Worm (Caenorhabditis elegans) whole organism, late embryonic: ENCODE results near the gene skr-20.

Source experiments
- K09A11.1 ChIP-seq: sonication (generic microtip); optimal IDR thresholded peaks from 2 replicates; lab custom pipeline; 2017; ENCODE audit warnings: antibody characterized with exemption, mild to moderate bottlenecking, missing genetic modification characterization, missing compliant biosample characterization; ENCODE audit not compliant: insufficient read depth
- ceh-31 ChIP-seq: sonication (generic microtip); optimal IDR thresholded peaks from 2 replicates; lab custom pipeline; 2016; ENCODE audit warnings: missing genetic modification characterization, missing compliant biosample characterization
- fkh-10 ChIP-seq: fragments of 150-350 bp; optimal IDR thresholded peaks from 2 replicates; lab custom pipeline; 2014; ENCODE audit warnings: missing biosample characterization, missing genetic modification reagents, missing genetic modification characterization
- lim-6 ChIP-seq: sonication (generic microtip); optimal IDR thresholded peaks from 2 replicates; lab custom pipeline; 2016; ENCODE audit warnings: missing genetic modification characterization, missing compliant biosample characterization
- pha-2 ChIP-seq: sonication (generic microtip); optimal IDR thresholded peaks from 2 replicates; lab custom pipeline; 2017; ENCODE audit warnings: mild to moderate bottlenecking, missing genetic modification characterization, missing compliant biosample characterization
- pha-4 ChIP-seq: fragments of 150-350 bp; optimal IDR thresholded peaks from 2 replicates; lab custom pipeline; 2018; ENCODE audit warnings: missing biosample characterization, missing genetic modification reagents, missing genetic modification characterization
- pros-1 ChIP-seq: fragments of 150-350 bp; optimal IDR thresholded peaks from 2 replicates; lab custom pipeline; 2014; ENCODE audit warnings: missing biosample characterization, missing genetic modification reagents, missing genetic modification characterization
- sdc-2 ChIP-seq: sonication (generic microtip); optimal IDR thresholded peaks from 2 replicates; lab custom pipeline; 2016; ENCODE audit warnings: missing genotype, missing genetic modification characterization, missing compliant biosample characterization

DNA sequence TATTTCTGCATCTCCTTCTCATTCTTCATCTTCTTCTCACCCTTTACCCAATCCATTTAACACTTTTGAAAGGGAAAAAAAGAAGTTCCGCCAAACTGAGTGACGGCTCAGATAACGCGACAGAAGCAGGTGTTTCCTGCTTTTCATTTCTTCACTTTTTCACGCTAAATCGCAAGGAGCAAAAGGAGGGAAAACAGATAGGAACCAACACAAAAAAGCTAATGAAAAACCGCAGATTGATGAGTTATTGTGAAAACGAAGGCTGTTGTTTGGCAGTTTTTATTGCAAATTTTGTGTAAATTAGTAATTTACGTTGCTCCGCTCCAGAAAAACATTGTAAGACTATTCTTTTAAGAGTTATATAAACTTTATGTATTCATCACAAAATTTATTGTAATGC is 23.0 kb downstream of the skr-20 start:
- TF ChIP-seq fkh-10 (no peak), pha-2 (tag; lab: Kevin White, UChicago) (no peak), K09A11.1 (no peak), pros-1 (tag; lab: Kevin White, UChicago) (no peak), lim-6 (tag; lab: Kevin White, UChicago) (no peak), ceh-31 (tag; lab: Kevin White, UChicago) (no peak), pha-4 (tag; lab: Kevin White, UChicago) (no peak), sdc-2 (tag; lab: Kevin White, UChicago) (no peak)
